Fruit fly (Drosophila melanogaster) whole organism, embryonic: ENCODE results near the gene mbt.
A peak's percentile ranks its signal among the peaks of the same experiment; 100 is the strongest.

Experiments
- CG11456 ChIP-seq: fragments of 200-800 bp; sonication (Bioruptor generic); IDR thresholded peaks from 3 replicates; pipeline ENCODE4 v1.3.6; 2022; ENCODE audit warnings: missing biosample characterization, missing genetic modification characterization
- CG11695 ChIP-seq: fragments of 200-800 bp; sonication (Bioruptor generic); IDR thresholded peaks from 3 replicates; pipeline ENCODE4 v1.3.6; 2022; ENCODE audit warnings: missing biosample characterization, missing genetic modification characterization
- CG12071 ChIP-seq: fragments of 200-800 bp; sonication (Bioruptor generic); optimal IDR thresholded peaks from 3 replicates; lab custom pipeline; 2018; ENCODE audit warnings: missing biosample characterization, mild to moderate bottlenecking, missing genetic modification characterization
- CG12744 ChIP-seq: fragments of 200-800 bp; sonication (Bioruptor generic); optimal IDR thresholded peaks from 2 replicates; lab custom pipeline; 2016; ENCODE audit warnings: missing biosample characterization, missing genetic modification characterization
- CG15479 ChIP-seq: fragments of 200-800 bp; sonication (Bioruptor generic); optimal IDR thresholded peaks from 3 replicates; lab custom pipeline; 2019; ENCODE audit warnings: missing biosample characterization, mild to moderate bottlenecking, missing genetic modification characterization, moderate library complexity
- CG15514 ChIP-seq: fragments of 200-800 bp; sonication (Bioruptor generic); optimal IDR thresholded peaks from 3 replicates; lab custom pipeline; 2017; ENCODE audit warnings: missing biosample characterization, missing genetic modification characterization, mild to moderate bottlenecking, moderate library complexity, missing genetic modification reagents
- CG1647 ChIP-seq: fragments of 200-800 bp; sonication (Bioruptor generic); optimal IDR thresholded peaks from 3 replicates; lab custom pipeline; 2016; ENCODE audit warnings: missing biosample characterization, missing genetic modification characterization
- CG16813 ChIP-seq: fragments of 200-800 bp; sonication (Bioruptor generic); IDR thresholded peaks from 3 replicates; pipeline ENCODE4 v1.3.6; 2022; ENCODE audit warnings: missing biosample characterization, missing genetic modification characterization; ENCODE audit not compliant: partially characterized antibody
- CG31441 ChIP-seq: fragments of 200-800 bp; sonication (Bioruptor generic); IDR thresholded peaks from 2 replicates; pipeline ENCODE4 v1.3.6; 2022; ENCODE audit warnings: missing biosample characterization, missing genetic modification characterization
- CG3407 ChIP-seq: fragments of 200-800 bp; sonication (Bioruptor generic); optimal IDR thresholded peaks from 2 replicates; lab custom pipeline; 2018; ENCODE audit warnings: missing biosample characterization, mild to moderate bottlenecking, missing genetic modification characterization
- CG34422 ChIP-seq: fragments of 200-800 bp; sonication (Bioruptor generic); IDR thresholded peaks from 3 replicates; pipeline ENCODE4 v1.3.6; 2022; ENCODE audit warnings: missing biosample characterization, missing genetic modification characterization
- CG6254 ChIP-seq: fragments of 200-800 bp; sonication (Bioruptor generic); optimal IDR thresholded peaks from 3 replicates; lab custom pipeline; 2017; ENCODE audit warnings: mild to moderate bottlenecking, missing biosample characterization, missing genetic modification reagents, missing genetic modification characterization
- CG6683 ChIP-seq: fragments of 200-800 bp; sonication (Bioruptor generic); optimal IDR thresholded peaks from 2 replicates; lab custom pipeline; 2017; ENCODE audit warnings: missing biosample characterization, mild to moderate bottlenecking, missing genetic modification characterization, missing genetic modification reagents
- CG7786 ChIP-seq: fragments of 200-800 bp; sonication (Bioruptor generic); optimal IDR thresholded peaks from 2 replicates; lab custom pipeline; 2016; ENCODE audit warnings: missing biosample characterization, missing genetic modification characterization
- CG9727 ChIP-seq: fragments of 200-800 bp; sonication (Bioruptor generic); optimal IDR thresholded peaks from 3 replicates; lab custom pipeline; 2017; ENCODE audit warnings: missing biosample characterization, mild to moderate bottlenecking, missing genetic modification characterization
- CoRest ChIP-seq: fragments of 200-800 bp; sonication (Bioruptor generic); optimal IDR thresholded peaks from 3 replicates; lab custom pipeline; 2018; ENCODE audit warnings: missing biosample characterization, mild to moderate bottlenecking, missing genetic modification characterization, moderate library complexity
- D19A ChIP-seq: fragments of 200-800 bp; optimal IDR thresholded peaks from 3 replicates; lab custom pipeline; 2019; ENCODE audit warnings: missing biosample characterization, mild to moderate bottlenecking, missing genetic modification characterization, moderate library complexity
- Deaf1 ChIP-seq: fragments of 200-800 bp; optimal IDR thresholded peaks from 3 replicates; lab custom pipeline; 2019; ENCODE audit warnings: missing biosample characterization, mild to moderate bottlenecking, missing genetic modification characterization, moderate library complexity
- Doc3 ChIP-seq: fragments of 200-800 bp; sonication (Bioruptor generic); IDR thresholded peaks from 3 replicates; pipeline ENCODE4 v1.3.6; 2022; ENCODE audit warnings: missing biosample characterization, missing genetic modification characterization; ENCODE audit not compliant: partially characterized antibody
- HLH3B ChIP-seq: fragments of 200-800 bp; sonication (Bioruptor generic); IDR thresholded peaks from 2 replicates; pipeline ENCODE4 v1.3.6; 2022; ENCODE audit warnings: missing biosample characterization, missing genetic modification characterization
- Hr3 ChIP-seq: fragments of 200-800 bp; sonication (Bioruptor generic); optimal IDR thresholded peaks from 3 replicates; lab custom pipeline; 2016; ENCODE audit warnings: missing biosample characterization, missing genetic modification characterization
- Lhr ChIP-seq: fragments of 200-800 bp; sonication (Bioruptor generic); optimal IDR thresholded peaks from 3 replicates; lab custom pipeline; 2017; ENCODE audit warnings: mild to moderate bottlenecking, missing biosample characterization, missing genetic modification reagents, missing genetic modification characterization
- Lim3 ChIP-seq: fragments of 200-800 bp; sonication (Bioruptor generic); IDR thresholded peaks from 2 replicates; pipeline ENCODE4 v1.3.6; 2022; ENCODE audit warnings: missing biosample characterization, missing genetic modification characterization
- MTF-1 ChIP-seq: fragments of 200-800 bp; sonication (Bioruptor generic); optimal IDR thresholded peaks from 2 replicates; lab custom pipeline; 2018; ENCODE audit warnings: missing biosample characterization, mild to moderate bottlenecking, missing genetic modification characterization, borderline replicate concordance
- Mrtf ChIP-seq: fragments of 200-800 bp; sonication (Bioruptor generic); IDR thresholded peaks from 3 replicates; pipeline ENCODE4 v1.3.6; 2022; ENCODE audit warnings: missing biosample characterization, missing genetic modification characterization
- Opbp ChIP-seq: fragments of 200-800 bp; sonication (Bioruptor generic); IDR thresholded peaks from 3 replicates; pipeline ENCODE4 v1.3.6; 2022; ENCODE audit warnings: missing biosample characterization, missing genetic modification characterization; ENCODE audit not compliant: partially characterized antibody
- Scr ChIP-seq: fragments of 200-800 bp; sonication (Bioruptor generic); IDR thresholded peaks from 2 replicates; pipeline ENCODE4 v1.3.6; 2022; ENCODE audit warnings: missing biosample characterization, missing genetic modification characterization; ENCODE audit not compliant: partially characterized antibody
- Vsx1 ChIP-seq: fragments of 200-800 bp; sonication (Bioruptor generic); optimal IDR thresholded peaks from 2 replicates; lab custom pipeline; 2017; ENCODE audit warnings: missing biosample characterization, mild to moderate bottlenecking, missing genetic modification characterization, missing genetic modification reagents
- ab ChIP-seq: fragments of 200-800 bp; sonication (Bioruptor generic); optimal IDR thresholded peaks from 2 replicates; lab custom pipeline; 2016; ENCODE audit warnings: missing biosample characterization, missing genetic modification characterization
- amos ChIP-seq: fragments of 200-800 bp; sonication (Bioruptor generic); IDR thresholded peaks from 2 replicates; pipeline ENCODE4 v1.3.6; 2022; ENCODE audit warnings: missing biosample characterization, missing genetic modification characterization; ENCODE audit not compliant: partially characterized antibody
- bcd ChIP-seq: fragments of 200-800 bp; sonication (Bioruptor generic); optimal IDR thresholded peaks from 2 replicates; lab custom pipeline; 2017; ENCODE audit warnings: missing biosample characterization, mild to moderate bottlenecking, missing genetic modification characterization
- chinmo ChIP-seq: fragments of 200-800 bp; sonication (Bioruptor generic); IDR thresholded peaks from 4 replicates; pipeline ENCODE4 v1.3.6; 2022; ENCODE audit warnings: missing biosample characterization, missing genetic modification characterization; ENCODE audit not compliant: partially characterized antibody
- chm ChIP-seq: fragments of 200-800 bp; sonication (Bioruptor generic); IDR thresholded peaks from 2 replicates; pipeline ENCODE4 v1.3.6; 2022; ENCODE audit warnings: missing biosample characterization, missing genetic modification characterization
- dimm ChIP-seq: fragments of 200-800 bp; sonication (Bioruptor generic); IDR thresholded peaks from 2 replicates; pipeline ENCODE4 v1.3.6; 2022; ENCODE audit warnings: missing biosample characterization, missing genetic modification characterization
- dm ChIP-seq: fragments of 200-800 bp; sonication (Bioruptor generic); optimal IDR thresholded peaks from 3 replicates; lab custom pipeline; 2016; ENCODE audit warnings: missing biosample characterization, missing genetic modification characterization
- dmrt11E ChIP-seq: fragments of 200-800 bp; sonication (Bioruptor generic); optimal IDR thresholded peaks from 3 replicates; lab custom pipeline; 2018; ENCODE audit warnings: missing biosample characterization, mild to moderate bottlenecking, missing genetic modification characterization, moderate library complexity
- fd102C ChIP-seq: fragments of 200-800 bp; sonication (Bioruptor generic); optimal IDR thresholded peaks from 2 replicates; lab custom pipeline; 2018; ENCODE audit warnings: missing biosample characterization, mild to moderate bottlenecking, missing genetic modification characterization, moderate library complexity
- fru ChIP-seq: fragments of >200 bp; optimal IDR thresholded peaks from 2 replicates; lab custom pipeline; 2017
- h ChIP-seq: fragments of >200 bp; optimal IDR thresholded peaks from 2 replicates; lab custom pipeline; 2017
- jing ChIP-seq: fragments of 200-800 bp; sonication (Bioruptor generic); optimal IDR thresholded peaks from 2 replicates; lab custom pipeline; 2018; ENCODE audit warnings: missing biosample characterization, mild to moderate bottlenecking, missing genetic modification characterization
- mam ChIP-seq: fragments of 200-800 bp; sonication (Bioruptor generic); optimal IDR thresholded peaks from 3 replicates; lab custom pipeline; 2016; ENCODE audit warnings: missing biosample characterization, missing genetic modification characterization
- prd ChIP-seq, 3 experiments: fragments of >200 bp in 2 of 3; fragments of 200-800 bp in 1 of 3; sonication (Bioruptor generic) in 1 of 3; optimal IDR thresholded peaks in 2 of 3; IDR thresholded peaks in 1 of 3; 2 replicates in 2 of 3; 3 replicates in 1 of 3; pipeline versions ENCODE4 v1.3.6 to Lab custom; 2017 to 2022; ENCODE audit warnings: missing biosample characterization in 1 of 3, missing genetic modification characterization in 1 of 3
- ranshi ChIP-seq: fragments of 200-800 bp; sonication (Bioruptor generic); IDR thresholded peaks from 2 replicates; pipeline ENCODE4 v1.3.6; 2022; ENCODE audit warnings: missing biosample characterization, missing genetic modification characterization
- repo ChIP-seq: fragments of 200-800 bp; sonication (Bioruptor generic); optimal IDR thresholded peaks from 2 replicates; lab custom pipeline; 2016; ENCODE audit warnings: missing biosample characterization, missing genetic modification characterization
- salm ChIP-seq: fragments of 200-800 bp; sonication (Bioruptor generic); optimal IDR thresholded peaks from 2 replicates; lab custom pipeline; 2018; ENCODE audit warnings: missing biosample characterization, mild to moderate bottlenecking, missing genetic modification characterization
- slp2 ChIP-seq: fragments of 200-800 bp; sonication (Bioruptor generic); optimal IDR thresholded peaks from 2 replicates; lab custom pipeline; 2016; ENCODE audit warnings: missing biosample characterization, missing genetic modification characterization
- tgo ChIP-seq: fragments of 200-800 bp; sonication (Bioruptor generic); IDR thresholded peaks from 3 replicates; pipeline ENCODE4 v1.3.6; 2022; ENCODE audit warnings: missing biosample characterization, missing genetic modification characterization
- ttk ChIP-seq: fragments of 200-800 bp; sonication (Bioruptor generic); IDR thresholded peaks from 2 replicates; pipeline ENCODE4 v2.1.2; 2022; ENCODE audit warnings: missing biosample characterization, missing genetic modification characterization
- twi ChIP-seq: fragments of 200-800 bp; optimal IDR thresholded peaks from 2 replicates; lab custom pipeline; 2019; ENCODE audit warnings: missing biosample characterization, mild to moderate bottlenecking, missing genetic modification characterization, moderate library complexity
- zen ChIP-seq: fragments of 200-800 bp; sonication (Bioruptor generic); optimal IDR thresholded peaks from 3 replicates; lab custom pipeline; 2018; ENCODE audit warnings: missing biosample characterization, mild to moderate bottlenecking, missing genetic modification characterization, moderate library complexity

Gene mbt

dm6 chrX:16587021-16587667 is 23.3 kb upstream of the mbt start, which contains the start of gene CanA-14F (continued):
- no peak for TF ChIP-seq CG12744
- TF ChIP-seq zen (tag; lab: Kevin White, UChicago): no peak
- no peak for TF ChIP-seq HLH3B (GFP tag; lab: Robert Waterston, UW)
- TF ChIP-seq Deaf1 (tag; lab: Kevin White, UChicago): no peak
- no peak for TF ChIP-seq CG15479 (GFP tag; lab: Kevin White, UChicago)
- no peak for TF ChIP-seq CG34422 (GFP tag; lab: Robert Waterston, UW)
- TF ChIP-seq amos (GFP tag; lab: Robert Waterston, UW): peak; percentile 66; the same call in 1 of the 2 replicates
- TF ChIP-seq slp2: no peak
- TF ChIP-seq MTF-1 (GFP tag; lab: Kevin White, UChicago): no peak
- TF ChIP-seq repo: no peak
- no peak for TF ChIP-seq bcd
- 0 out of 4 replicates have a peak, but pooled peaks have one; percentile 61 for TF ChIP-seq chinmo (GFP tag; lab: Robert Waterston, UW)
- no peak for TF ChIP-seq D19A
- TF ChIP-seq ranshi: no peak
- TF ChIP-seq CG6683 (GFP tag; lab: Kevin White, UChicago): no peak
- no peak for TF ChIP-seq dmrt11E (tag; lab: Kevin White, UChicago)
- TF ChIP-seq ab (GFP tag; lab: Kevin White, UChicago): no peak
- TF ChIP-seq CG12071: no peak
- no peak for TF ChIP-seq h (lab: Kevin White, UChicago)
- no peak for TF ChIP-seq Lhr (GFP tag; lab: Kevin White, UChicago)
- no peak for TF ChIP-seq dm (GFP tag; lab: Kevin White, UChicago)
- no peak for TF ChIP-seq CG31441 (GFP tag; lab: Robert Waterston, UW)
- TF ChIP-seq Vsx1 (GFP tag; lab: Kevin White, UChicago): no peak
- no peak for TF ChIP-seq jing
- TF ChIP-seq Mrtf (GFP tag; lab: Robert Waterston, UW): no peak
- TF ChIP-seq mam (GFP tag; lab: Kevin White, UChicago): no peak
- TF ChIP-seq twi (tag; lab: Kevin White, UChicago): no peak
- TF ChIP-seq CG15514: peak; percentile 55
- no peak for TF ChIP-seq fd102C
- TF ChIP-seq salm (tag; lab: Kevin White, UChicago): no peak
- no peak for TF ChIP-seq Hr3 (GFP tag; lab: Kevin White, UChicago)
- no peak for TF ChIP-seq tgo (GFP tag; lab: Robert Waterston, UW)
- peak; percentile 79 for TF ChIP-seq Opbp (GFP tag; lab: Robert Waterston, UW)
- no peak for TF ChIP-seq fru (lab: Kevin White, UChicago)
- TF ChIP-seq chm (GFP tag; lab: Robert Waterston, UW): no peak
- TF ChIP-seq prd (optimal IDR thresholded peaks at IDR 0.05; lab: Kevin White, UChicago): no peak
- TF ChIP-seq prd (GFP tag; IDR thresholded peaks at IDR 0.05; lab: Robert Waterston, UW): no peak
- TF ChIP-seq CG16813: peak; percentile 54; the same call in 2 of the 3 replicates
- no peak for TF ChIP-seq CG3407 (GFP tag; lab: Kevin White, UChicago)
- TF ChIP-seq CG7786 (GFP tag; lab: Kevin White, UChicago): no peak
- no peak for TF ChIP-seq CG1647
- TF ChIP-seq dimm (GFP tag; lab: Robert Waterston, UW): no peak
- no peak for TF ChIP-seq ttk (GFP tag; lab: Robert Waterston, UW)
- 0 out of 3 replicates have a peak, but pooled peaks have one; percentile 32 for TF ChIP-seq Doc3 (GFP tag; lab: Robert Waterston, UW)
- TF ChIP-seq CG11456: no peak
- no peak for TF ChIP-seq CG6254 (GFP tag; lab: Kevin White, UChicago)
- no peak for TF ChIP-seq CG9727
- TF ChIP-seq CoRest (tag; lab: Kevin White, UChicago): peak; percentile 22
- no peak for TF ChIP-seq CG11695 (GFP tag; lab: Robert Waterston, UW)
- no peak for TF ChIP-seq Lim3 (GFP tag; lab: Robert Waterston, UW)
- peak; percentile 52 for TF ChIP-seq Scr (GFP tag; lab: Robert Waterston, UW)
